Fruit fly (Drosophila melanogaster) whole organism, embryonic: ENCODE results near the gene Spn75F.
A peak's percentile ranks its signal among the peaks of the same experiment; 100 is the strongest.

Experiments
- Atf6 ChIP-seq: fragments of 200-800 bp; sonication (Bioruptor generic); IDR thresholded peaks from 2 replicates; pipeline ENCODE4 v1.3.6; 2022; ENCODE audit warnings: missing biosample characterization, missing genetic modification characterization
- CG1024 ChIP-seq: fragments of 200-800 bp; sonication (Bioruptor generic); IDR thresholded peaks from 2 replicates; pipeline ENCODE4 v1.3.6; 2022; ENCODE audit warnings: missing biosample characterization, missing genetic modification characterization
- CG10431 ChIP-seq: fragments of 200-800 bp; sonication (Bioruptor generic); optimal IDR thresholded peaks from 3 replicates; lab custom pipeline; 2018; ENCODE audit warnings: missing biosample characterization, mild to moderate bottlenecking, missing genetic modification characterization
- CG10959 ChIP-seq: fragments of 200-800 bp; sonication (Bioruptor generic); IDR thresholded peaks from 2 replicates; pipeline ENCODE4 v1.3.6; 2022; ENCODE audit warnings: missing biosample characterization, missing genetic modification characterization
- CG12071 ChIP-seq: fragments of 200-800 bp; sonication (Bioruptor generic); optimal IDR thresholded peaks from 3 replicates; lab custom pipeline; 2018; ENCODE audit warnings: missing biosample characterization, mild to moderate bottlenecking, missing genetic modification characterization
- CG13894 ChIP-seq: fragments of 200-800 bp; sonication (Bioruptor generic); optimal IDR thresholded peaks from 3 replicates; lab custom pipeline; 2018; ENCODE audit warnings: missing biosample characterization, mild to moderate bottlenecking, missing genetic modification characterization, moderate library complexity
- CG1603 ChIP-seq: fragments of 200-800 bp; sonication (Bioruptor generic); optimal IDR thresholded peaks from 2 replicates; lab custom pipeline; 2019; ENCODE audit warnings: missing biosample characterization, mild to moderate bottlenecking, missing genetic modification characterization, moderate library complexity
- CG17186 ChIP-seq: fragments of 200-800 bp; sonication (Bioruptor generic); optimal IDR thresholded peaks from 3 replicates; lab custom pipeline; 2017; ENCODE audit warnings: missing biosample characterization, missing genetic modification reagents, missing genetic modification characterization
- CG17361 ChIP-seq: fragments of 200-800 bp; sonication (Bioruptor generic); IDR thresholded peaks from 3 replicates; pipeline ENCODE4 v1.3.6; 2022; ENCODE audit warnings: missing biosample characterization, missing genetic modification characterization
- CG18262 ChIP-seq: fragments of 200-800 bp; optimal IDR thresholded peaks from 3 replicates; lab custom pipeline; 2019; ENCODE audit warnings: missing biosample characterization, mild to moderate bottlenecking, missing genetic modification characterization, moderate library complexity
- CG18476 ChIP-seq: fragments of 200-800 bp; sonication (Bioruptor generic); optimal IDR thresholded peaks from 2 replicates; lab custom pipeline; 2016; ENCODE audit warnings: missing biosample characterization, mild to moderate bottlenecking, missing genetic modification characterization
- CG18599 ChIP-seq: fragments of 200-800 bp; sonication (Bioruptor generic); optimal IDR thresholded peaks from 3 replicates; lab custom pipeline; 2017; ENCODE audit warnings: missing biosample characterization, missing genetic modification characterization, mild to moderate bottlenecking, moderate library complexity, missing genetic modification reagents
- CG2199 ChIP-seq: fragments of 200-800 bp; sonication (Bioruptor generic); IDR thresholded peaks from 3 replicates; pipeline ENCODE4 v1.3.6; 2022; ENCODE audit warnings: missing biosample characterization, missing genetic modification characterization
- CG31441 ChIP-seq: fragments of 200-800 bp; sonication (Bioruptor generic); IDR thresholded peaks from 2 replicates; pipeline ENCODE4 v1.3.6; 2022; ENCODE audit warnings: missing biosample characterization, missing genetic modification characterization
- CG6854 ChIP-seq: fragments of 200-800 bp; sonication (Bioruptor generic); optimal IDR thresholded peaks from 3 replicates; lab custom pipeline; 2017; ENCODE audit warnings: missing biosample characterization, mild to moderate bottlenecking, missing genetic modification characterization
- CG7745 ChIP-seq: fragments of 200-800 bp; sonication (Bioruptor generic); optimal IDR thresholded peaks from 2 replicates; lab custom pipeline; 2018; ENCODE audit warnings: missing biosample characterization, mild to moderate bottlenecking, missing genetic modification characterization, moderate library complexity
- CG8388 ChIP-seq: fragments of 200-800 bp; sonication (Bioruptor generic); optimal IDR thresholded peaks from 2 replicates; lab custom pipeline; 2019; ENCODE audit warnings: missing biosample characterization, mild to moderate bottlenecking, missing genetic modification characterization, moderate library complexity
- CG9727 ChIP-seq: fragments of 200-800 bp; sonication (Bioruptor generic); optimal IDR thresholded peaks from 3 replicates; lab custom pipeline; 2017; ENCODE audit warnings: missing biosample characterization, mild to moderate bottlenecking, missing genetic modification characterization
- CoRest ChIP-seq: fragments of 200-800 bp; sonication (Bioruptor generic); optimal IDR thresholded peaks from 3 replicates; lab custom pipeline; 2018; ENCODE audit warnings: missing biosample characterization, mild to moderate bottlenecking, missing genetic modification characterization, moderate library complexity
- Dbx ChIP-seq: fragments of 200-800 bp; sonication (Bioruptor generic); IDR thresholded peaks from 3 replicates; pipeline ENCODE4 v1.3.6; 2022; ENCODE audit warnings: missing biosample characterization, missing genetic modification characterization
- Doc2 ChIP-seq: fragments of 200-800 bp; sonication (Bioruptor generic); IDR thresholded peaks from 2 replicates; pipeline ENCODE4 v1.3.6; 2022; ENCODE audit warnings: missing biosample characterization, missing genetic modification characterization
- Hand ChIP-seq: fragments of 200-800 bp; sonication (Bioruptor generic); optimal IDR thresholded peaks from 2 replicates; lab custom pipeline; 2017; ENCODE audit warnings: mild to moderate bottlenecking, missing biosample characterization, missing genetic modification reagents, missing genetic modification characterization
- Hr78 ChIP-seq, 2 experiments: fragments of 200-800 bp in 1 of 2; fragments of >200 bp in 1 of 2; sonication (Bioruptor generic) in 1 of 2; optimal IDR thresholded peaks; 2 replicates each; lab custom pipeline; 2017 to 2019; ENCODE audit warnings: missing biosample characterization in 2 of 2, missing genetic modification characterization in 2 of 2, mild to moderate bottlenecking in 1 of 2, moderate library complexity in 1 of 2
- Jarid2 ChIP-seq: fragments of 200-800 bp; sonication (Bioruptor generic); optimal IDR thresholded peaks from 3 replicates; lab custom pipeline; 2017; ENCODE audit warnings: mild to moderate bottlenecking, missing biosample characterization, missing genetic modification reagents, missing genetic modification characterization
- Med ChIP-seq: fragments of 200-800 bp; sonication (Bioruptor generic); peaks from one replicate; lab custom pipeline; 2016; ENCODE audit warnings: missing biosample characterization, missing genetic modification characterization, mild to moderate bottlenecking, inconsistent platforms, moderate library complexity
- NFAT ChIP-seq: fragments of 200-800 bp; sonication (Bioruptor generic); IDR thresholded peaks from 2 replicates; pipeline ENCODE4 v1.3.6; 2022; ENCODE audit warnings: missing biosample characterization, missing genetic modification characterization
- Oli ChIP-seq: fragments of 200-800 bp; sonication (Bioruptor generic); optimal IDR thresholded peaks from 2 replicates; lab custom pipeline; 2018; ENCODE audit warnings: missing biosample characterization, mild to moderate bottlenecking, missing genetic modification characterization, moderate library complexity
- Sox102F ChIP-seq: fragments of 200-800 bp; sonication (Bioruptor generic); optimal IDR thresholded peaks from 2 replicates; lab custom pipeline; 2018; ENCODE audit warnings: missing biosample characterization, mild to moderate bottlenecking, missing genetic modification characterization, moderate library complexity
- btn ChIP-seq: fragments of 200-800 bp; sonication (Bioruptor generic); optimal IDR thresholded peaks from 2 replicates; lab custom pipeline; 2016; ENCODE audit warnings: missing biosample characterization, missing genetic modification characterization
- cad ChIP-seq: fragments of >200 bp; optimal IDR thresholded peaks from 2 replicates; lab custom pipeline; 2017; ENCODE audit warnings: missing biosample characterization, missing genetic modification characterization
- chinmo ChIP-seq: fragments of 200-800 bp; sonication (Bioruptor generic); IDR thresholded peaks from 4 replicates; pipeline ENCODE4 v1.3.6; 2022; ENCODE audit warnings: missing biosample characterization, missing genetic modification characterization; ENCODE audit not compliant: partially characterized antibody
- crc ChIP-seq: fragments of 200-800 bp; sonication (Bioruptor generic); optimal IDR thresholded peaks from 2 replicates; lab custom pipeline; 2016; ENCODE audit warnings: missing biosample characterization, missing genetic modification characterization
- dmrt11E ChIP-seq: fragments of 200-800 bp; sonication (Bioruptor generic); optimal IDR thresholded peaks from 3 replicates; lab custom pipeline; 2018; ENCODE audit warnings: missing biosample characterization, mild to moderate bottlenecking, missing genetic modification characterization, moderate library complexity
- fd96Cb ChIP-seq: fragments of 200-800 bp; sonication (Bioruptor generic); optimal IDR thresholded peaks from 2 replicates; lab custom pipeline; 2018; ENCODE audit warnings: missing biosample characterization, mild to moderate bottlenecking, missing genetic modification characterization, moderate library complexity
- gcm ChIP-seq: fragments of 200-800 bp; sonication (Bioruptor generic); optimal IDR thresholded peaks from 2 replicates; lab custom pipeline; 2019; ENCODE audit warnings: missing biosample characterization, mild to moderate bottlenecking, missing genetic modification characterization, moderate library complexity
- grn ChIP-seq: fragments of 200-800 bp; sonication (Bioruptor generic); optimal IDR thresholded peaks from 3 replicates; lab custom pipeline; 2017; ENCODE audit warnings: missing biosample characterization, missing genetic modification characterization
- gro ChIP-seq: fragments of 200-800 bp; sonication (Bioruptor generic); optimal IDR thresholded peaks from 2 replicates; lab custom pipeline; 2016; ENCODE audit warnings: missing biosample characterization, missing genetic modification characterization
- ham ChIP-seq: fragments of 200-800 bp; sonication (Bioruptor generic); IDR thresholded peaks from 2 replicates; pipeline ENCODE4 v1.3.6; 2022; ENCODE audit warnings: missing biosample characterization, missing genetic modification characterization
- inv ChIP-seq: fragments of 200-800 bp; sonication (Bioruptor generic); IDR thresholded peaks from 2 replicates; pipeline ENCODE4 v1.3.6; 2022; ENCODE audit warnings: missing biosample characterization, missing genetic modification characterization; ENCODE audit not compliant: partially characterized antibody
- kah ChIP-seq: fragments of 200-800 bp; sonication (Bioruptor generic); optimal IDR thresholded peaks from 2 replicates; lab custom pipeline; 2018; ENCODE audit warnings: missing biosample characterization, mild to moderate bottlenecking, missing genetic modification characterization
- lbe ChIP-seq: fragments of 200-800 bp; sonication (Bioruptor generic); optimal IDR thresholded peaks from 2 replicates; lab custom pipeline; 2016; ENCODE audit warnings: missing biosample characterization, mild to moderate bottlenecking, missing genetic modification characterization
- lmd ChIP-seq: fragments of 200-800 bp; sonication (Bioruptor generic); IDR thresholded peaks from 2 replicates; pipeline ENCODE4 v1.3.6; 2022; ENCODE audit warnings: missing biosample characterization, missing genetic modification characterization
- pan ChIP-seq, 4 experiments: fragments of >200 bp in 3 of 4; fragments of 200-800 bp in 1 of 4; sonication (Bioruptor generic) in 1 of 4; optimal IDR thresholded peaks in 3 of 4; IDR thresholded peaks in 1 of 4; 2 replicates each; pipeline versions ENCODE4 v1.3.6 to Lab custom; 2017 to 2022; ENCODE audit warnings: missing biosample characterization in 2 of 4, missing genetic modification characterization in 2 of 4, mixed read lengths in 1 of 4
- pfk ChIP-seq: fragments of 200-800 bp; sonication (Bioruptor generic); optimal IDR thresholded peaks from 2 replicates; lab custom pipeline; 2018; ENCODE audit warnings: missing biosample characterization, mild to moderate bottlenecking, missing genetic modification characterization, moderate library complexity
- pros ChIP-seq: fragments of 200-800 bp; sonication (Bioruptor generic); optimal IDR thresholded peaks from 3 replicates; lab custom pipeline; 2019; ENCODE audit warnings: missing biosample characterization, mild to moderate bottlenecking, missing genetic modification characterization, moderate library complexity
- psq ChIP-seq: fragments of 200-800 bp; sonication (Bioruptor generic); optimal IDR thresholded peaks from 2 replicates; lab custom pipeline; 2017; ENCODE audit warnings: missing biosample characterization, missing genetic modification characterization
- sd ChIP-seq: fragments of 200-800 bp; sonication (Bioruptor generic); optimal IDR thresholded peaks from 3 replicates; lab custom pipeline; 2018; ENCODE audit warnings: missing biosample characterization, mild to moderate bottlenecking, missing genetic modification characterization, moderate library complexity
- sens ChIP-seq: fragments of 200-800 bp; sonication (Bioruptor generic); peaks from one replicate; lab custom pipeline; 2016; ENCODE audit warnings: missing biosample characterization, missing genetic modification characterization
- sens-2 ChIP-seq: fragments of 200-800 bp; sonication (Bioruptor generic); IDR thresholded peaks from 2 replicates; pipeline ENCODE4 v1.3.6; 2022; ENCODE audit warnings: missing biosample characterization, missing genetic modification characterization
- tll ChIP-seq, 2 experiments: fragments of 200-800 bp in 1 of 2; fragments of >200 bp in 1 of 2; sonication (Bioruptor generic) in 1 of 2; optimal IDR thresholded peaks; 2 replicates each; lab custom pipeline; 2017 to 2019; ENCODE audit warnings: missing biosample characterization in 2 of 2, missing genetic modification characterization in 2 of 2, mild to moderate bottlenecking in 1 of 2, moderate library complexity in 1 of 2
- zen ChIP-seq: fragments of 200-800 bp; sonication (Bioruptor generic); optimal IDR thresholded peaks from 3 replicates; lab custom pipeline; 2018; ENCODE audit warnings: missing biosample characterization, mild to moderate bottlenecking, missing genetic modification characterization, moderate library complexity

The Spn75F gene

dm6 chr3L:19175368-19175767, 45.9 kb upstream of the Spn75F start (continued):
- TF ChIP-seq CG9727, result no peak
- no peak for TF ChIP-seq Hand
- TF ChIP-seq CG31441 (GFP tag; lab: Robert Waterston, UW), result 0 out of 2 replicates have a peak, but pooled peaks have one; percentile 14
- TF ChIP-seq CG8388, result peak; percentile 13
- peak; percentile 83 for TF ChIP-seq sens (GFP tag; lab: Kevin White, UChicago)
- no peak for TF ChIP-seq crc
- TF ChIP-seq Sox102F (GFP tag; lab: Kevin White, UChicago), result peak; percentile 7
- no peak for TF ChIP-seq pan (optimal IDR thresholded peaks at IDR 0.05; lab: Kevin White, UChicago)
- TF ChIP-seq pan (GFP tag; optimal IDR thresholded peaks at IDR 0.05 in 1 of 2, IDR thresholded peaks at IDR 0.05 in 1 of 2), result no peak
- TF ChIP-seq CG1603 (tag; lab: Kevin White, UChicago), result peak; percentile 47
- TF ChIP-seq Atf6 (GFP tag; lab: Robert Waterston, UW), result no peak
- TF ChIP-seq CG10431 (GFP tag; lab: Kevin White, UChicago), result no peak
- TF ChIP-seq ham (GFP tag; lab: Robert Waterston, UW), result no peak
- no peak for TF ChIP-seq CG6854 (GFP tag; lab: Kevin White, UChicago)
- TF ChIP-seq CG17186 (GFP tag; lab: Kevin White, UChicago), result no peak
- TF ChIP-seq pfk, result no peak
- peak; percentile 3 for TF ChIP-seq Oli (tag; lab: Kevin White, UChicago)
- peak; percentile 23 for TF ChIP-seq CG18262 (tag; lab: Kevin White, UChicago)
- TF ChIP-seq CG1024 (GFP tag; lab: Robert Waterston, UW), result no peak
- no peak for TF ChIP-seq kah (GFP tag; lab: Kevin White, UChicago)
- TF ChIP-seq CoRest (tag; lab: Kevin White, UChicago), result peak; percentile 12
- no peak for TF ChIP-seq psq (GFP tag; lab: Kevin White, UChicago)
- no peak for TF ChIP-seq zen (tag; lab: Kevin White, UChicago)
- no peak for TF ChIP-seq lmd (GFP tag; lab: Robert Waterston, UW)
- TF ChIP-seq fd96Cb (tag; lab: Kevin White, UChicago), result peak; percentile 17
- no peak for TF ChIP-seq btn
- TF ChIP-seq CG18476, result no peak
- 0 out of 3 replicates have a peak, but pooled peaks have one; percentile 17 for TF ChIP-seq CG17361 (GFP tag; lab: Robert Waterston, UW)
- peak; percentile 48 for TF ChIP-seq Med (GFP tag; lab: Kevin White, UChicago)
- TF ChIP-seq Dbx (GFP tag; lab: Robert Waterston, UW), result no peak
- no peak for TF ChIP-seq Jarid2 (GFP tag; lab: Kevin White, UChicago)
- TF ChIP-seq sens-2, result no peak
- TF ChIP-seq chinmo (GFP tag; lab: Robert Waterston, UW), result no peak
- no peak for TF ChIP-seq lbe (GFP tag; lab: Kevin White, UChicago)
- TF ChIP-seq CG10959 (GFP tag; lab: Robert Waterston, UW), result no peak

- peak; percentile 33 for TF ChIP-seq CG7745 (tag; lab: Kevin White, UChicago)
- TF ChIP-seq grn, result peak; percentile 50
- no peak for TF ChIP-seq tll (GFP tag; optimal IDR thresholded peaks at IDR 0.05; lab: Kevin White, UChicago)
- no peak for TF ChIP-seq CG18599
- TF ChIP-seq Doc2 (GFP tag; lab: Robert Waterston, UW), result no peak
- TF ChIP-seq sd (tag; lab: Kevin White, UChicago), result peak; percentile 11
- TF ChIP-seq gcm (GFP tag; lab: Kevin White, UChicago), result peak; percentile 60
- peak; percentile 33 for TF ChIP-seq cad (GFP tag; lab: Kevin White, UChicago)
- no peak for TF ChIP-seq gro (GFP tag; lab: Kevin White, UChicago)
- no peak for TF ChIP-seq NFAT (GFP tag; lab: Robert Waterston, UW)
- TF ChIP-seq CG2199, result peak; percentile 63; the same call in 1 of the 3 replicates
- TF ChIP-seq inv (GFP tag; lab: Robert Waterston, UW), result no peak
- peak; percentile 47 for TF ChIP-seq pros (GFP tag; lab: Kevin White, UChicago)
- peak; percentile 47 for TF ChIP-seq CG13894
- TF ChIP-seq dmrt11E (tag; lab: Kevin White, UChicago), result no peak
- TF ChIP-seq Hr78 (GFP tag; optimal IDR thresholded peaks at IDR 0.05; lab: Kevin White, UChicago), result peak in 1 of 2 experiments; percentile 14
- no peak for TF ChIP-seq CG12071
Observed at dm6 chr3L:19174722-19175121, 45.3 kb upstream of the Spn75F start.
